Worm (Caenorhabditis elegans) whole organism, early embryonic: ENCODE measurements around the gene Y54F10AR.1.
"Not testable (repeated sequence)": the region's sequence is repeated elsewhere in the genome, so short reads cannot be mapped to it uniquely, and the experiment has no call there.

Experiments
- B0310.2 ChIP-seq: sonication (generic microtip); optimal IDR thresholded peaks from 2 replicates; lab custom pipeline; 2016; ENCODE audit warnings: mild to moderate bottlenecking, missing genetic modification characterization, missing compliant biosample characterization
- F13C5.2 ChIP-seq: sonication (generic microtip); optimal IDR thresholded peaks from 2 replicates; lab custom pipeline; 2017; ENCODE audit warnings: mild to moderate bottlenecking, missing genetic modification characterization, inconsistent platforms, missing compliant biosample characterization
- aly-1 ChIP-seq: sonication (generic microtip); optimal IDR thresholded peaks from 2 replicates; lab custom pipeline; 2016; ENCODE audit warnings: missing genetic modification characterization, missing compliant biosample characterization
- ama-1 ChIP-seq: fragments of 150-350 bp; optimal IDR thresholded peaks from 2 replicates; lab custom pipeline; 2014
- ceh-13 ChIP-seq: fragments of 200-800 bp; sonication (Bioruptor generic); optimal IDR thresholded peaks from 2 replicates; lab custom pipeline; 2018; ENCODE audit warnings: mild to moderate bottlenecking, missing genetic modification characterization, missing compliant biosample characterization
- ceh-36 ChIP-seq: sonication (generic microtip); optimal IDR thresholded peaks from 2 replicates; lab custom pipeline; 2016; ENCODE audit warnings: missing genetic modification characterization, inconsistent platforms, missing compliant biosample characterization
- ets-7 ChIP-seq: sonication (generic microtip); optimal IDR thresholded peaks from 2 replicates; lab custom pipeline; 2016; ENCODE audit warnings: missing genotype, missing genetic modification characterization, missing compliant biosample characterization
- flt-1 ChIP-seq: fragments of 200-800 bp; sonication (Bioruptor generic); IDR thresholded peaks from 2 replicates; pipeline ENCODE4 v1.3.6; 2022; ENCODE audit warnings: missing genetic modification characterization, missing compliant biosample characterization
- hmbx-1 ChIP-seq: sonication (generic microtip); optimal IDR thresholded peaks from 2 replicates; lab custom pipeline; 2016; ENCODE audit warnings: mild to moderate bottlenecking, missing genetic modification characterization, missing compliant biosample characterization
- hmg-4 ChIP-seq: fragments of 200-800 bp; sonication (Bioruptor generic); optimal IDR thresholded peaks from 2 replicates; lab custom pipeline; 2018; ENCODE audit warnings: mild to moderate bottlenecking, missing genetic modification characterization, missing compliant biosample characterization
- hnd-1 ChIP-seq: sonication (generic microtip); optimal IDR thresholded peaks from 2 replicates; lab custom pipeline; 2016; ENCODE audit warnings: missing genetic modification characterization, missing compliant biosample characterization
- pes-1 ChIP-seq: fragments of 200-800 bp; sonication (Bioruptor generic); IDR thresholded peaks from 2 replicates; pipeline ENCODE4 v1.3.6; 2022; ENCODE audit warnings: missing genetic modification reagents, missing genetic modification characterization, missing compliant biosample characterization
- scrt-1 ChIP-seq: fragments of 200-800 bp; sonication (Bioruptor generic); IDR thresholded peaks from 2 replicates; pipeline ENCODE4 v1.3.6; 2022; ENCODE audit warnings: missing genetic modification characterization, missing compliant biosample characterization
- sea-1 ChIP-seq: fragments of 200-800 bp; sonication (Bioruptor generic); conservative IDR thresholded peaks from 2 replicates; pipeline ENCODE4 v1.3.6; 2022; ENCODE audit warnings: missing genetic modification characterization, missing compliant biosample characterization
- tbx-11 ChIP-seq: fragments of 200-800 bp; sonication (Bioruptor generic); IDR thresholded peaks from 2 replicates; pipeline ENCODE4 v1.3.6; 2022; ENCODE audit warnings: missing genetic modification characterization, missing compliant biosample characterization
- tbx-37 ChIP-seq: fragments of 200-800 bp; sonication (Bioruptor generic); conservative IDR thresholded peaks from 2 replicates; pipeline ENCODE4 v1.3.6; 2022; ENCODE audit warnings: missing genetic modification reagents, missing genetic modification characterization, missing compliant biosample characterization
- tra-4 ChIP-seq: sonication (generic microtip); optimal IDR thresholded peaks from 2 replicates; lab custom pipeline; 2017; ENCODE audit warnings: missing genetic modification characterization, missing compliant biosample characterization

The Y54F10AR.1 gene

ce11 chrIII:2572421-2572820 lies 3.1 kb downstream of the Y54F10AR.1 start:
- TF ChIP-seq hmg-4 (GFP tag; lab: Kevin White, UChicago) (no peak), flt-1 (GFP tag; lab: Robert Waterston, UW) (no peak), scrt-1 (GFP tag; lab: Robert Waterston, UW) (no peak)

DNA sequence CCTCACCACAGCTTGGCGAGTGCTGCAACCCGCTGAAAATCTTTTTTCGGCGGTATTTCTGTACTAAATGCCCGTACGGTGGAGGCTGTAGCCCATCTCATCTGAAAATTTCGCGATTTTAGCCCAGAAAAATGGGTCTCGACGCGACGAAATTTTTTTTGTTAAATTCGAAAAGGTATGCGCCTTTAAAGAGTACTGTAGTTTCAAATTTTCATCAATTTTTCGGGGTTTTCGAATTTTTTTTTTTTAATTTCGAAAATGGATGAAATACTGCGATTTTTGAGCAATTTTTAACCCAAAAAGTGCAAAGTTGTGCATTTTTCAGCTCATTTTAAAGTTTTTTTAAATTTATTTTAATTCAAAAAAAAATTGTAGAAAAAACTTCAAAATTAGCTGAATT lies 4.0 kb downstream of the Y54F10AR.1 start, which contains the start of gene Y54F10AR.2:
Gene Y54F10AR.2 (minus strand): TSS at position 101 of the 400 bp plus-strand sequence.
- TF ChIP-seq ceh-13 (no peak), hmbx-1 (tag; lab: Kevin White, UChicago) (no peak), aly-1 (tag; lab: Kevin White, UChicago) (no peak), flt-1 (GFP tag; lab: Robert Waterston, UW) (no peak), scrt-1 (GFP tag; lab: Robert Waterston, UW) (no peak), ama-1 (no peak), hnd-1 (tag; lab: Kevin White, UChicago) (no peak), pes-1 (GFP tag; lab: Robert Waterston, UW) (no peak), tbx-37 (GFP tag; lab: Robert Waterston, UW) (no peak), F13C5.2 (tag; lab: Kevin White, UChicago) (no peak), ets-7 (tag; lab: Kevin White, UChicago) (no peak), hmg-4 (GFP tag; lab: Kevin White, UChicago) (no peak), sea-1 (no peak), tra-4 (tag; lab: Kevin White, UChicago) (no peak), ceh-36 (tag; lab: Kevin White, UChicago) (no peak), B0310.2 (no peak), tbx-11 (GFP tag; lab: Robert Waterston, UW) (no peak)

ce11 chrIII:2563883-2564282 lies 11.6 kb downstream of the Y54F10AR.1 start, which contains the start of gene Y54F10AM.11:
Y54F10AM.11 (minus strand) TSS chrIII:2563983.
- TF ChIP-seq ceh-13; ets-7 (tag; lab: Kevin White, UChicago); F13C5.2 (tag; lab: Kevin White, UChicago): not testable (repeated sequence)

- no peak for TF ChIP-seq tbx-11 (GFP tag; lab: Robert Waterston, UW)
- TF ChIP-seq scrt-1 (GFP tag; lab: Robert Waterston, UW), result no peak
- no peak for TF ChIP-seq tra-4 (tag; lab: Kevin White, UChicago)
- no peak for TF ChIP-seq ets-7 (tag; lab: Kevin White, UChicago)
- no peak for TF ChIP-seq F13C5.2 (tag; lab: Kevin White, UChicago)
- no peak for TF ChIP-seq tbx-37 (GFP tag; lab: Robert Waterston, UW)
These were observed 12.3 kb downstream of the Y54F10AR.1 start for ce11 chrIII:2563033-2563656.

- no peak for TF ChIP-seq hmbx-1 (tag; lab: Kevin White, UChicago)
- TF ChIP-seq ceh-36 (tag; lab: Kevin White, UChicago), result no peak
- TF ChIP-seq scrt-1 (GFP tag; lab: Robert Waterston, UW), result no peak
- TF ChIP-seq sea-1, result no peak
- no peak for TF ChIP-seq tbx-37 (GFP tag; lab: Robert Waterston, UW)
- no peak for TF ChIP-seq F13C5.2 (tag; lab: Kevin White, UChicago)
- TF ChIP-seq aly-1 (tag; lab: Kevin White, UChicago), result no peak
- TF ChIP-seq hnd-1 (tag; lab: Kevin White, UChicago), result no peak
- TF ChIP-seq ceh-13, result no peak
- TF ChIP-seq ama-1, result no peak
- no peak for TF ChIP-seq pes-1 (GFP tag; lab: Robert Waterston, UW)
- TF ChIP-seq tra-4 (tag; lab: Kevin White, UChicago), result no peak
- TF ChIP-seq flt-1 (GFP tag; lab: Robert Waterston, UW), result no peak
- no peak for TF ChIP-seq hmg-4 (GFP tag; lab: Kevin White, UChicago)
- no peak for TF ChIP-seq B0310.2
These were observed 14.1 kb downstream of the Y54F10AR.1 start, which contains the start of gene nhr-239 for ce11 chrIII:2561410-2561809. nhr-239 (plus strand) TSS chrIII:2561710.

- TF ChIP-seq ets-7 (tag; lab: Kevin White, UChicago) (no peak), flt-1 (GFP tag; lab: Robert Waterston, UW) (no peak), tra-4 (tag; lab: Kevin White, UChicago) (no peak), ceh-36 (tag; lab: Kevin White, UChicago) (no peak)
These were observed 14.7 kb downstream of the Y54F10AR.1 start for ce11 chrIII:2560763-2561162.

DNA sequence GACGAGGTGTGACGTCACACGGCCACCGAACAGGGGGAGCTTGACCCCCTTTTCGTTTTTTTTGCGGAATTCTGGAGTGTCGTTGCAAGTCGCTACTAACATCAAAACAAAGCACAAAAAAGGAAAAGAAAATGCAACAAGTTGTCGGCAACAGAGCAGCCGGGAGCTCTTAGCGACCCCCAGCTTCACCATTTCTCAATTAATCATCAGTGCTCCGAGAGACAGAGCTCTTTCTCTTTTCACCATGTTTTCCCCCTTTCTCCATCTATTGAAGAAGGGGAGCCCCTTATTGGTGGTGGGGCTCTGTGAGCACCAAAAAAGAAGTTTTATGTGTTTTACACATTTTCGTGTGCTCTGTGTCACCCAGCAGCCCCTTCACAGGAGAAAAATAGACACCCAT lies 21.9 kb downstream of the Y54F10AR.1 start:
- TF ChIP-seq pes-1 (GFP tag; lab: Robert Waterston, UW), result no peak
- TF ChIP-seq F13C5.2 (tag; lab: Kevin White, UChicago), result no peak
- TF ChIP-seq tbx-37 (GFP tag; lab: Robert Waterston, UW), result no peak

DNA sequence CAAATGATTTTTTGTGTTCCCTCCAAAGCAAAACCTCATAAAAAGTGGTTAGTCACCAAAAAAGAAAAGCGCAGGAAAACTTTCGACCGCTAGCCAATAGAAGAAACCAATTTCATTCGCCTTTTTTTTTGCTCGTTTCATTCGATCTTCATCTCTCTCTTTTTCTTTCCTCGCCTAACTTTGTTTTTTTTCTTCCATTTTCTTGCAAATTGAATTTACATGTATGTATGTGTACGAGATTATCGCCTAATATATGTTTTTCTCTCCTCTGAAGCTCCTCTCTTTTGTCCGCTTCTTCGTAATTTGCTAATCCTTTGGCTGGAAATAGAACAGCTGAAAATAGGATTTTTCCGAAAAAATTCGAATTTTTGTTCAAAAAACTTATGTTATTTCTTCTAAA lies 23.1 kb downstream of the Y54F10AR.1 start:
- TF ChIP-seq scrt-1 (GFP tag; lab: Robert Waterston, UW) (no peak), flt-1 (GFP tag; lab: Robert Waterston, UW) (no peak), ceh-36 (tag; lab: Kevin White, UChicago) (no peak), tra-4 (tag; lab: Kevin White, UChicago) (no peak), pes-1 (GFP tag; lab: Robert Waterston, UW) (no peak), sea-1 (no peak), B0310.2 (no peak), ceh-13 (no peak), ama-1 (no peak)
